Fruit fly (Drosophila melanogaster): ENCODE measurements around the gene TrpA1.

TrpA1 gene

DNA sequence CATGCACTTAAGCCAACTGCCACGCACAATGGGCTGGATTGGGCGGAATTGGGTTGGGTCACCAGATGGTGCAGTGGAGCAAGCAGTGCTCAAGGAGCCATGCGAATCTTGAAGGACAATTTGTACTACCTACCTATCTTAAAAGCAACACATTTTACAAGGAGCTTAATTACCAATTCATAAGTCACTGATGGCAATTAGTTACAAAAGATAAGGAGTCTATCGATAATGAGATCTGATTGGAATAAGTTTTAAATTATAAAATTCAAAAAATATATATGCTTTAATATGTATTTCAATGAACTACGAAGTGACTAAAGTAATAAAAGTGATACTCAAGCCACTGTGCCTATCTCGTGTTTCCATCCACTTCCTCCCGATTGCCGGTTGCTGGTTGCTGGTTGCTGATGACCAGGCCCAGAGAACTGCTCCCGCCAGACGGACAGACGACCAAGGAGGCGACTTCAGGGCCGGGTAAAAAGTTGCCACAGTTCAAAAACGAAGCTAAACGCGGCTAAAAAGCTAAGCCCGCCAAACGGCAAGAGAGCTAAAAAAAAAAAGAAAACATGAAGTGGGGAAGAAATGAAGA, 23.1 kb downstream of the TrpA1 start (continued):
- TF ChIP-seq CG3032 (tag; optimal IDR thresholded peaks at IDR 0.05) (peak; percentile 61), CG34406 (GFP tag; optimal IDR thresholded peaks at IDR 0.05) (peak; percentile 46), CG7368 (GFP tag; optimal IDR thresholded peaks at IDR 0.05) (no peak), dsx (GFP tag; optimal IDR thresholded peaks at IDR 0.05; ENCODE audit: poor library complexity, severe bottlenecking) (no peak), Eip75B (GFP tag; optimal IDR thresholded peaks at IDR 0.05) (peak; percentile 46), eg (GFP tag; IDR thresholded peaks at IDR 0.05) (0 out of 3 replicates have a peak, but pooled peaks have one; percentile 31), lz (GFP tag; optimal IDR thresholded peaks at IDR 0.05) (peak; percentile 10), Ets21C (GFP tag; optimal IDR thresholded peaks at IDR 0.05) (no peak), dac (GFP tag; optimal IDR thresholded peaks at IDR 0.05) (no peak), CG6792 (GFP tag; optimal IDR thresholded peaks at IDR 0.05) (peak; percentile 34), acj6 (GFP tag; optimal IDR thresholded peaks at IDR 0.05) (peak; percentile 54), fd59A (GFP tag; optimal IDR thresholded peaks at IDR 0.05) (peak; percentile 61), spab (GFP tag; optimal IDR thresholded peaks at IDR 0.05) (peak; percentile 71), cyc (GFP tag; optimal IDR thresholded peaks at IDR 0.05) (no peak), achi (GFP tag; optimal IDR thresholded peaks at IDR 0.05) (peak; percentile 76), Sox14 (GFP tag; optimal IDR thresholded peaks at IDR 0.05) (peak; percentile 60), svp (GFP tag) (no peak), CG11762 (GFP tag; optimal IDR thresholded peaks at IDR 0.05; ENCODE audit: insufficient read depth) (peak; percentile 1), Sox15 (GFP tag; optimal IDR thresholded peaks at IDR 0.05) (peak; percentile 9), CG6163 (GFP tag; IDR thresholded peaks at IDR 0.05) (peak; percentile 59; the same call in 1 of the 3 replicates), Sox102F (GFP tag; optimal IDR thresholded peaks at IDR 0.05) (peak; percentile 12), CG6808 (GFP tag; optimal IDR thresholded peaks at IDR 0.05) (peak; percentile 73), Eip93F (GFP tag; optimal IDR thresholded peaks at IDR 0.05) (no peak)

DNA sequence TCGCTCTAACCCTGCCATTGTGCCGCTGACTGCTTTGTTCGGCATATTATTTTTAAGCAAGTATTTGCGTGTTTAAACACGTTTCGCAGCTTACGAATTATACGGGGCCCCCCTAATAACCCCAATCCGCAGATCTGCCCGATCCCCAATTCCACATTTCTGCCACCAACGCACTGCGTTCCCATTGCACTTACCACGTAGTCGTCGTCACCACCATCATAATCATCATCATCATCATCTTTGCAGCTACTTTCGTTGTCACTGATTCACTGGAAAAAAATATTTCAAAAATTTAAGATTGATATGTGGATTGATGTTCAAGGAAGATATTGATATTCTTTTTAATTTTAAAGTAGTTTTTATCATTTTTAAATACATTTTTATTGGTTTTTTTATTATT, 25.5 kb downstream of the TrpA1 start:
- TF ChIP-seq Lpt (GFP tag; optimal IDR thresholded peaks at IDR 0.05): no peak
- no peak for TF ChIP-seq spab (GFP tag; optimal IDR thresholded peaks at IDR 0.05)
- TF ChIP-seq CG3919 (GFP tag; optimal IDR thresholded peaks at IDR 0.05): peak; percentile 5
- TF ChIP-seq pdm3 (GFP tag; optimal IDR thresholded peaks at IDR 0.05): no peak
- no peak for TF ChIP-seq fkh (GFP tag; optimal IDR thresholded peaks at IDR 0.05)
- peak; percentile 72 for TF ChIP-seq Eip78C (GFP tag)
- TF ChIP-seq CG10631 (GFP tag; optimal IDR thresholded peaks at IDR 0.05): peak; percentile 24
- TF ChIP-seq CG8119 (GFP tag; IDR thresholded peaks at IDR 0.05): peak; percentile 57; the same call in 1 of the 3 replicates
- TF ChIP-seq Eip75B (GFP tag; optimal IDR thresholded peaks at IDR 0.05): peak; percentile 4

DNA sequence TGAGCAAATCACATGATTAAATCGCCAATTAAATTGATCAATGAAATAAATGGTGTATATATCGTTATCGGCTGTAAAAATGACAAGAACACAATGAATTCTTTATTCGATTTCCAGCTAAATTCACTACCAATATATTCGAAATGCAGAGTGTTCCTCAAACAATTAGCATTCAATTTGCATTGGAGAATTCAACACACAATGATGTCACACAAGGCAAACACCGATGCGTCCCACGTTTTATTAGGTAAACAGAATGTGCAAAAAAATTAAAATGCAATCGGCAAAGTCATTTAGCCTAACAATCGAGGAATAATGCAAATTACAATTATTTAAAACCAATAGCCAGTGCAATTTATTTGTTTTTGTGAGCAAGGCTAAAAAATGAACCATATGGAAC, 26.6 kb downstream of the TrpA1 start:
- peak; percentile 30 for TF ChIP-seq vri (GFP tag; optimal IDR thresholded peaks at IDR 0.05)
- no peak for TF ChIP-seq Sox102F (GFP tag; optimal IDR thresholded peaks at IDR 0.05)

DNA sequence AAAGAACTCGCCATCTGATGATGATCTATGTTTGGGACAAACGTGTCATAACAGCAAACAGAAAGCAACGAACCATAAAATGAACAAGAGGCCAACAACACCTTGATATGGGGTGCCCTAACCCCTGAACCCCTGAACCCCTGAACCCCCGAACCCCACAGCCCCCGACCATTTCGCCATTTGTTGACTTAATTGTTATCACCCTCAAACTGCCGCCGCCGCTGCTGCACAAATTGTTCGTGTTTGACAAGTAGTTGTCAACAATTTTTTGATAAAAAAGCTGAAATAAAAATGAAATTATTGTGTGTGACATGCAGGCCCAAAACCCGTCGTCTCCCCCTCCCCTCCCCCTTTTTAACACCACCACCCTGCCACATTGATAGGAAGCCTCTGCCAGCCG, 31.9 kb downstream of the TrpA1 start:
- TF ChIP-seq fkh (GFP tag; optimal IDR thresholded peaks at IDR 0.05): peak; percentile 79
- TF ChIP-seq CG31627 (GFP tag; optimal IDR thresholded peaks at IDR 0.05): no peak

DNA sequence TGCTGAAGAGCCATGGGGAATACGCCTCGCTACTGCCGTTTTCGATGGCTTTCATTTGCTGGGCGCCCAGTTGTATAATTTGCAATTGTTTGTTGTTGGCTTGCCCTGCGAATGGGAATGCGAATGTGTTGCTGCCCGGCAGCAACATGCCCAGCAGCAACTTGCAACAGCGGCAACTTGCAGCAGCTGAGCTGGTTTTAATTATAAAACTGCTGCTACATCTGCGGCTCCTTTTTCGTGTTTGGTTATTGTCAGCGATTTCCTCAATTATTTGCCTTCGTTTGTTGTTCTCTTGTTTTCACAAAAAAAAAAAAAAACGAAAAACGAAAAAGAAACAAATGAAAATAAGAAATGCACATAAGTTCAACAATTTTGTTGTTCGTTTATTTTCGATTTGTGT, 34.0 kb downstream of the TrpA1 start:
- TF ChIP-seq Sox102F (GFP tag; optimal IDR thresholded peaks at IDR 0.05) (peak; percentile 36), CG6854 (GFP tag; optimal IDR thresholded peaks at IDR 0.05) (peak; percentile 51), esn (GFP tag; optimal IDR thresholded peaks at IDR 0.05) (no peak), CG3032 (tag; optimal IDR thresholded peaks at IDR 0.05) (no peak), svp (GFP tag) (peak; percentile 44), CG1621 (tag; optimal IDR thresholded peaks at IDR 0.05) (no peak), Met (GFP tag; optimal IDR thresholded peaks at IDR 0.05) (peak; percentile 8), CG8119 (GFP tag; IDR thresholded peaks at IDR 0.05) (no peak)
